Fruit fly (Drosophila melanogaster) whole organism, embryonic: ENCODE measurements around the gene Jon25Bi.

Experiments used
- Awh ChIP-seq: fragments of 200-800 bp; sonication (Bioruptor generic); IDR thresholded peaks from 2 replicates; pipeline ENCODE4, ENCODE4 v1.3.6; 2022; ENCODE audit warnings: missing biosample characterization, missing genetic modification characterization
- BEAF-32 ChIP-seq: fragments of 200-800 bp; sonication (Bioruptor generic); optimal IDR thresholded peaks from 3 replicates; lab custom pipeline; 2017; ENCODE audit warnings: missing biosample characterization, missing genetic modification characterization, mild to moderate bottlenecking, moderate library complexity, missing genetic modification reagents
- Bdp1 ChIP-seq: fragments of 200-800 bp; sonication (Bioruptor generic); optimal IDR thresholded peaks from 3 replicates; lab custom pipeline; 2016; ENCODE audit warnings: missing biosample characterization, missing genetic modification characterization
- Bgb ChIP-seq: fragments of 200-800 bp; sonication (Bioruptor generic); IDR thresholded peaks from 2 replicates; pipeline ENCODE4 v1.3.6; 2022; ENCODE audit warnings: missing biosample characterization, missing genetic modification characterization; ENCODE audit not compliant: partially characterized antibody
- CG11247 ChIP-seq: fragments of 200-800 bp; sonication (Bioruptor generic); IDR thresholded peaks from 2 replicates; pipeline ENCODE4 v1.3.6; 2022; ENCODE audit warnings: missing biosample characterization, missing genetic modification characterization
- CG12769 ChIP-seq: fragments of 200-800 bp; sonication (Bioruptor generic); optimal IDR thresholded peaks from 2 replicates; lab custom pipeline; 2019; ENCODE audit warnings: missing biosample characterization, mild to moderate bottlenecking, missing genetic modification characterization, moderate library complexity
- CG13287 ChIP-seq: fragments of 200-800 bp; sonication (Bioruptor generic); IDR thresholded peaks from 2 replicates; pipeline ENCODE4 v1.3.6; 2022; ENCODE audit warnings: missing biosample characterization, missing genetic modification characterization; ENCODE audit not compliant: partially characterized antibody
- CG13775 ChIP-seq: fragments of 200-800 bp; sonication (Bioruptor generic); optimal IDR thresholded peaks from 3 replicates; lab custom pipeline; 2017; ENCODE audit warnings: missing biosample characterization, mild to moderate bottlenecking, missing genetic modification characterization
- CG17359 ChIP-seq: fragments of 200-800 bp; sonication (Bioruptor generic); optimal IDR thresholded peaks from 3 replicates; lab custom pipeline; 2018; ENCODE audit warnings: missing biosample characterization, mild to moderate bottlenecking, missing genetic modification characterization, moderate library complexity
- CG17912 ChIP-seq: fragments of 200-800 bp; sonication (Bioruptor generic); optimal IDR thresholded peaks from 2 replicates; lab custom pipeline; 2018; ENCODE audit warnings: missing biosample characterization, mild to moderate bottlenecking, missing genetic modification characterization
- CG31388 ChIP-seq: fragments of 200-800 bp; sonication (Bioruptor generic); optimal IDR thresholded peaks from 2 replicates; lab custom pipeline; 2016; ENCODE audit warnings: missing biosample characterization, missing genetic modification characterization
- CG3163 ChIP-seq: fragments of 200-800 bp; sonication (Bioruptor generic); optimal IDR thresholded peaks from 3 replicates; lab custom pipeline; 2016; ENCODE audit warnings: missing biosample characterization, missing genetic modification characterization
- CG34224 ChIP-seq: fragments of 200-800 bp; sonication (Bioruptor generic); IDR thresholded peaks from 3 replicates; pipeline ENCODE4 v1.3.6; 2022; ENCODE audit warnings: missing biosample characterization, missing genetic modification characterization; ENCODE audit not compliant: partially characterized antibody
- CG3838 ChIP-seq: fragments of 200-800 bp; sonication (Bioruptor generic); optimal IDR thresholded peaks from 3 replicates; lab custom pipeline; 2016; ENCODE audit warnings: missing biosample characterization, missing genetic modification characterization
- CG4617 ChIP-seq: fragments of 200-800 bp; sonication (Bioruptor generic); optimal IDR thresholded peaks from 3 replicates; lab custom pipeline; 2016; ENCODE audit warnings: missing biosample characterization, missing genetic modification characterization, borderline replicate concordance
- CG7745 ChIP-seq: fragments of 200-800 bp; sonication (Bioruptor generic); optimal IDR thresholded peaks from 2 replicates; lab custom pipeline; 2018; ENCODE audit warnings: missing biosample characterization, mild to moderate bottlenecking, missing genetic modification characterization, moderate library complexity
- CG8765 ChIP-seq: fragments of 200-800 bp; sonication (Bioruptor generic); IDR thresholded peaks from 2 replicates; pipeline ENCODE4 v1.3.6; 2022; ENCODE audit warnings: missing biosample characterization, missing genetic modification characterization
- CG9797 ChIP-seq: fragments of 200-800 bp; sonication (Bioruptor generic); optimal IDR thresholded peaks from 3 replicates; lab custom pipeline; 2018; ENCODE audit warnings: missing biosample characterization, mild to moderate bottlenecking, missing genetic modification characterization
- CTCF ChIP-seq: fragments of 200-800 bp; sonication (Bioruptor generic); optimal IDR thresholded peaks from 2 replicates; lab custom pipeline; 2017; ENCODE audit warnings: missing biosample characterization, mild to moderate bottlenecking, missing genetic modification characterization, moderate library complexity
- Dek ChIP-seq: fragments of 200-800 bp; sonication (Bioruptor generic); optimal IDR thresholded peaks from 3 replicates; lab custom pipeline; 2019; ENCODE audit warnings: missing biosample characterization, mild to moderate bottlenecking, missing genetic modification characterization, moderate library complexity
- Dp ChIP-seq: fragments of 200-800 bp; sonication (Bioruptor generic); optimal IDR thresholded peaks from 2 replicates; lab custom pipeline; 2018; ENCODE audit warnings: missing biosample characterization, mild to moderate bottlenecking, missing genetic modification characterization, moderate library complexity
- MBD-R2 ChIP-seq: fragments of 200-800 bp; sonication (Bioruptor generic); IDR thresholded peaks from 2 replicates; pipeline ENCODE4 v1.3.6; 2022; ENCODE audit warnings: missing biosample characterization, missing genetic modification characterization
- MESR4 ChIP-seq: fragments of 200-800 bp; sonication (Bioruptor generic); optimal IDR thresholded peaks from 2 replicates; lab custom pipeline; 2018; ENCODE audit warnings: missing biosample characterization, mild to moderate bottlenecking, missing genetic modification characterization, moderate library complexity
- Myb ChIP-seq: fragments of 200-800 bp; sonication (Bioruptor generic); optimal IDR thresholded peaks from 2 replicates; lab custom pipeline; 2016; ENCODE audit warnings: missing biosample characterization, missing genetic modification characterization
- Nf-YC ChIP-seq: fragments of 200-800 bp; optimal IDR thresholded peaks from 3 replicates; lab custom pipeline; 2019; ENCODE audit warnings: missing biosample characterization, mild to moderate bottlenecking, missing genetic modification characterization, moderate library complexity
- Sox102F ChIP-seq: fragments of 200-800 bp; sonication (Bioruptor generic); optimal IDR thresholded peaks from 2 replicates; lab custom pipeline; 2018; ENCODE audit warnings: missing biosample characterization, mild to moderate bottlenecking, missing genetic modification characterization, moderate library complexity
- YL-1 ChIP-seq: fragments of 200-800 bp; sonication (Bioruptor generic); optimal IDR thresholded peaks from 3 replicates; lab custom pipeline; 2017; ENCODE audit warnings: missing biosample characterization, mild to moderate bottlenecking, missing genetic modification characterization
- amos ChIP-seq: fragments of 200-800 bp; sonication (Bioruptor generic); IDR thresholded peaks from 2 replicates; pipeline ENCODE4 v1.3.6; 2022; ENCODE audit warnings: missing biosample characterization, missing genetic modification characterization; ENCODE audit not compliant: partially characterized antibody
- cato ChIP-seq: fragments of 200-800 bp; sonication (Bioruptor generic); optimal IDR thresholded peaks from 2 replicates; lab custom pipeline; 2016; ENCODE audit warnings: missing biosample characterization, missing genetic modification characterization, borderline replicate concordance
- chinmo ChIP-seq: fragments of 200-800 bp; sonication (Bioruptor generic); IDR thresholded peaks from 4 replicates; pipeline ENCODE4 v1.3.6; 2022; ENCODE audit warnings: missing biosample characterization, missing genetic modification characterization; ENCODE audit not compliant: partially characterized antibody
- ci ChIP-seq: fragments of 200-800 bp; sonication (Bioruptor generic); IDR thresholded peaks from 3 replicates; pipeline ENCODE4 v1.3.6; 2022; ENCODE audit warnings: missing biosample characterization, missing genetic modification characterization
- croc ChIP-seq: fragments of 200-800 bp; sonication (Bioruptor generic); conservative IDR thresholded peaks from 3 replicates; pipeline ENCODE4 v1.3.6; 2022; ENCODE audit warnings: missing biosample characterization, missing genetic modification characterization
- crp ChIP-seq, 2 experiments: fragments of 200-800 bp; sonication (Bioruptor generic); optimal IDR thresholded peaks; 2 replicates in 1 of 2; 3 replicates in 1 of 2; lab custom pipeline; 2017; ENCODE audit warnings: missing biosample characterization in 2 of 2, missing genetic modification characterization in 2 of 2, mild to moderate bottlenecking in 1 of 2, moderate library complexity in 1 of 2
- esg ChIP-seq: fragments of 200-800 bp; sonication (Bioruptor generic); conservative IDR thresholded peaks from 2 replicates; pipeline ENCODE4 v1.3.6; 2022; ENCODE audit warnings: missing biosample characterization, missing genetic modification characterization
- exex ChIP-seq: fragments of 200-800 bp; sonication (Bioruptor generic); optimal IDR thresholded peaks from 4 replicates; lab custom pipeline; 2018; ENCODE audit warnings: missing biosample characterization, mild to moderate bottlenecking, missing genetic modification characterization, moderate library complexity
- fd102C ChIP-seq: fragments of 200-800 bp; sonication (Bioruptor generic); optimal IDR thresholded peaks from 2 replicates; lab custom pipeline; 2018; ENCODE audit warnings: missing biosample characterization, mild to moderate bottlenecking, missing genetic modification characterization, moderate library complexity
- ftz-f1 ChIP-seq: fragments of 200-800 bp; sonication (Bioruptor generic); optimal IDR thresholded peaks from 2 replicates; lab custom pipeline; 2016; ENCODE audit warnings: missing biosample characterization, missing genetic modification characterization
- gfzf ChIP-seq: fragments of 200-800 bp; sonication (Bioruptor generic); optimal IDR thresholded peaks from 2 replicates; lab custom pipeline; 2016; ENCODE audit warnings: missing biosample characterization, mild to moderate bottlenecking, missing genetic modification characterization, moderate library complexity
- grn ChIP-seq: fragments of 200-800 bp; sonication (Bioruptor generic); optimal IDR thresholded peaks from 3 replicates; lab custom pipeline; 2017; ENCODE audit warnings: missing biosample characterization, missing genetic modification characterization
- jumu ChIP-seq: fragments of 200-800 bp; sonication (Bioruptor generic); optimal IDR thresholded peaks from 3 replicates; lab custom pipeline; 2016; ENCODE audit warnings: missing biosample characterization, missing genetic modification characterization
- kah ChIP-seq: fragments of 200-800 bp; sonication (Bioruptor generic); optimal IDR thresholded peaks from 2 replicates; lab custom pipeline; 2018; ENCODE audit warnings: missing biosample characterization, mild to moderate bottlenecking, missing genetic modification characterization
- lbe ChIP-seq: fragments of 200-800 bp; sonication (Bioruptor generic); optimal IDR thresholded peaks from 2 replicates; lab custom pipeline; 2016; ENCODE audit warnings: missing biosample characterization, mild to moderate bottlenecking, missing genetic modification characterization
- luna ChIP-seq: fragments of 200-800 bp; sonication (Bioruptor generic); optimal IDR thresholded peaks from 2 replicates; lab custom pipeline; 2016; ENCODE audit warnings: missing biosample characterization, missing genetic modification characterization
- psq ChIP-seq: fragments of 200-800 bp; sonication (Bioruptor generic); optimal IDR thresholded peaks from 2 replicates; lab custom pipeline; 2017; ENCODE audit warnings: missing biosample characterization, missing genetic modification characterization
- pzg ChIP-seq: fragments of 200-800 bp; sonication (Bioruptor generic); optimal IDR thresholded peaks from 3 replicates; lab custom pipeline; 2018; ENCODE audit warnings: missing biosample characterization, mild to moderate bottlenecking, missing genetic modification characterization, moderate library complexity
- scrt ChIP-seq: fragments of 200-800 bp; sonication (Bioruptor generic); optimal IDR thresholded peaks from 2 replicates; lab custom pipeline; 2018; ENCODE audit warnings: missing biosample characterization, mild to moderate bottlenecking, missing genetic modification characterization, moderate library complexity
- stc ChIP-seq: fragments of 200-800 bp; sonication (Bioruptor generic); IDR thresholded peaks from 2 replicates; pipeline ENCODE4 v1.3.6; 2022; ENCODE audit warnings: missing biosample characterization, missing genetic modification characterization
- tna ChIP-seq: fragments of 200-800 bp; sonication (Bioruptor generic); IDR thresholded peaks from 2 replicates; pipeline ENCODE4 v1.3.6; 2022; ENCODE audit warnings: missing biosample characterization, missing genetic modification characterization; ENCODE audit not compliant: partially characterized antibody
- unpg ChIP-seq: fragments of 200-800 bp; sonication (Bioruptor generic); optimal IDR thresholded peaks from 3 replicates; lab custom pipeline; 2018; ENCODE audit warnings: missing biosample characterization, mild to moderate bottlenecking, missing genetic modification characterization, moderate library complexity

Gene Jon25Bi

DNA sequence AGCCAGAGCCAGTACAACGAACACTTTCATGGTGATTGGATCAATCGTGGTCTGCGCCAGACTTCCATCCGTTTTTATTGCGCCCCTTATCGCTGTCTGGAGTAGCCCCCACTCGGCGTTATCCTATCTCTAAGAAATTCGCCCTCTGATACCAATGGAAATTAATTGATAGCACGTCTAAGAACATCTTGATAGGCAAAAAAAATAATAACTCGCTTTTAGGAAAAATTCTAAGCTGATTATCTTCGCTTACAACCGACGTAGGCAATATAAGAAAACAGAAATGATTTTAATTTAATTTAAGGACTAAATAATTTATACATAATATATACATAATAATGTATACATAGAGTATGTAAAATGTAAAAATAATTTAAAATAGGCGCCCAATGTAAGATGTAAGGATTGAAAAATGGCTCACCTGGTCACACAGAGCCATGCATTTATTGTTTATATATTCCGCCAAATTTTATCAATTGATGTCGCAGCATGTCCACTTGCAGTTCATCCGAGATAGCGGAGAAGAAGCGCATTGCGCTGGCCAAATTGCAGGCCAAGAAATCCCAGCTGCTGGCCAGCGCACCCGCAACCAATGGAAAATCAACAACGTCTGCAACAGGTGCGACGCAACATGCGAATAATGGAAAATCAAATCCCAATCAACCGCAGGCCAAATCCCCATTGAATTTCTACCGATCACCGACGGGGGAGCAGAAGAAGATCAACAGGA is at the start of gene Jon25Bi, which contains the start of gene Marcal1:
TSS of gene Jon25Bi (minus strand) at position 51 of the 730 bp plus-strand sequence.
TSS of gene Marcal1 (plus strand) at position 416 of the 730 bp plus-strand sequence.
- TF ChIP-seq jumu, result no peak
- no peak for TF ChIP-seq CG17359 (tag; lab: Kevin White, UChicago)
- TF ChIP-seq Awh (GFP tag; lab: Robert Waterston, UW), result no peak
- TF ChIP-seq cato (GFP tag; lab: Kevin White, UChicago), result no peak
- TF ChIP-seq grn, result peak; percentile 44
- peak; percentile 50; the same call in 1 of the 2 replicates for TF ChIP-seq amos (GFP tag; lab: Robert Waterston, UW)
- TF ChIP-seq CG4617 (GFP tag; lab: Kevin White, UChicago), result no peak
- TF ChIP-seq CG13287 (GFP tag; lab: Robert Waterston, UW), result no peak
- TF ChIP-seq Bgb (GFP tag; lab: Robert Waterston, UW), result peak; percentile 29; the same call in 1 of the 2 replicates
- no peak for TF ChIP-seq Nf-YC
- TF ChIP-seq CG17912, result no peak
- no peak for TF ChIP-seq Bdp1 (GFP tag; lab: Kevin White, UChicago)
- TF ChIP-seq stc (GFP tag; lab: Robert Waterston, UW), result no peak
- no peak for TF ChIP-seq CG11247 (GFP tag; lab: Robert Waterston, UW)
- TF ChIP-seq kah (GFP tag; lab: Kevin White, UChicago), result peak; percentile 50
- peak; percentile 75 for TF ChIP-seq scrt (GFP tag; lab: Kevin White, UChicago)
- TF ChIP-seq fd102C (GFP tag; lab: Kevin White, UChicago), result no peak
- peak; percentile 43 for TF ChIP-seq CG9797 (GFP tag; lab: Kevin White, UChicago)
- TF ChIP-seq chinmo (GFP tag; lab: Robert Waterston, UW), result 0 out of 4 replicates have a peak, but pooled peaks have one; percentile 35
- TF ChIP-seq CG34224, result 0 out of 3 replicates have a peak, but pooled peaks have one; percentile 26
- no peak for TF ChIP-seq luna (GFP tag; lab: Kevin White, UChicago)
- no peak for TF ChIP-seq CG31388 (GFP tag; lab: Kevin White, UChicago)
- peak; percentile 71 for TF ChIP-seq exex (tag; lab: Kevin White, UChicago)
- no peak for TF ChIP-seq Dek (tag; lab: Kevin White, UChicago)
- TF ChIP-seq psq (GFP tag; lab: Kevin White, UChicago), result no peak
- peak; percentile 80 for TF ChIP-seq MBD-R2 (GFP tag; lab: Robert Waterston, UW)
- TF ChIP-seq CG12769 (tag; lab: Kevin White, UChicago), result no peak
- no peak for TF ChIP-seq Sox102F (GFP tag; lab: Kevin White, UChicago)
- peak; percentile 61 for TF ChIP-seq Dp (GFP tag; lab: Kevin White, UChicago)
- no peak for TF ChIP-seq CG7745 (tag; lab: Kevin White, UChicago)
- no peak for TF ChIP-seq lbe (GFP tag; lab: Kevin White, UChicago)
- TF ChIP-seq crp (GFP tag; optimal IDR thresholded peaks at IDR 0.05; lab: Kevin White, UChicago), result peak in 1 of 2 experiments; percentile 65
- no peak for TF ChIP-seq ci (GFP tag; lab: Robert Waterston, UW)
- TF ChIP-seq CG3163 (GFP tag; lab: Kevin White, UChicago), result no peak
- no peak for TF ChIP-seq Myb (GFP tag; lab: Kevin White, UChicago)
- no peak for TF ChIP-seq unpg (GFP tag; lab: Kevin White, UChicago)
- no peak for TF ChIP-seq CG8765 (GFP tag; lab: Robert Waterston, UW)
- no peak for TF ChIP-seq CG13775 (GFP tag; lab: Kevin White, UChicago)
- TF ChIP-seq ftz-f1 (GFP tag; lab: Kevin White, UChicago), result no peak
- peak; percentile 4 for TF ChIP-seq YL-1 (GFP tag; lab: Kevin White, UChicago)
- no peak for TF ChIP-seq BEAF-32 (GFP tag; lab: Kevin White, UChicago)
- TF ChIP-seq pzg, result peak; percentile 21
- TF ChIP-seq CG3838 (GFP tag; lab: Kevin White, UChicago), result no peak
- peak; percentile 0 for TF ChIP-seq MESR4 (GFP tag; lab: Kevin White, UChicago)
- TF ChIP-seq tna (GFP tag; lab: Robert Waterston, UW), result no peak
- no peak for TF ChIP-seq croc (GFP tag; lab: Robert Waterston, UW)
- peak; percentile 34 for TF ChIP-seq CTCF (GFP tag; lab: Kevin White, UChicago)
- no peak for TF ChIP-seq esg
- peak; percentile 36 for TF ChIP-seq gfzf
